Fruit fly (Drosophila melanogaster): ENCODE measurements around the gene bnk.

bnk gene

DNA sequence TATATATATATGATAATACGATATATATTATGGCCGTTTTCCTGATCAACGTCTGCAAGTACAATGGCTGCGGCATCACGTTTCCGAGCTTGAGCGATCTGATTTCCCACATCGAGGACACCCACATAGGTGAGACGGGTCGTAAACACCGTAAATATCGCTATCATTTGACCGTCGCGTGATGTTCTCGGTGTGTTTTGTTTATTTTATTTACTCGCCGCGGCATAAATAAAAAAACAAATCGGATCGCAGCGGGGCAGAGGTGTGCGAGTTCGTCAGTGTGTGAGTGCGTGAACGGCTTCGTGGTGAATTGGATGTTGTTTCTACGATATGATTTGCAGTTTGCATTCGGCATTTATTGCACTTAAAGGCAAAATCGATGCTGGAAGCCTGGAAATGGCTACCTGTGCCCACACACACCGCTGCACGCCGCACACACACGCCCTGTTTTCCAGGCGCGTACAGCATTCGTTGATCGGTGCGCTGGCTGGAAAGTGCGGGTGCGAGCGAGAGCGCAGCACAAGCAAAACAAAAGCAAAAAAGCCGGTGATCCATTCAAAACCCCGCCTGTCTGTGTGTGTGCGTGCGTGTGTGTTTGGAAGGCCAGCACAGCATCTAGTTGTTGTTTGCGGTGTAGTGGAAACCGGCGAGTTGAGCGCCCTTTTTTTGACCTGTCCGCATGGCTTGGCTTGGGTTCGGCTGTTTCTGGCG is 28.3 kb downstream of the bnk start (continued):
- TF ChIP-seq cg (GFP tag; optimal IDR thresholded peaks at IDR 0.05) (peak; percentile 95), MBD-R2 (GFP tag; IDR thresholded peaks at IDR 0.05) (no peak), TFAM (GFP tag; optimal IDR thresholded peaks at IDR 0.05) (no peak), Usf (GFP tag; optimal IDR thresholded peaks at IDR 0.05) (no peak)

DNA sequence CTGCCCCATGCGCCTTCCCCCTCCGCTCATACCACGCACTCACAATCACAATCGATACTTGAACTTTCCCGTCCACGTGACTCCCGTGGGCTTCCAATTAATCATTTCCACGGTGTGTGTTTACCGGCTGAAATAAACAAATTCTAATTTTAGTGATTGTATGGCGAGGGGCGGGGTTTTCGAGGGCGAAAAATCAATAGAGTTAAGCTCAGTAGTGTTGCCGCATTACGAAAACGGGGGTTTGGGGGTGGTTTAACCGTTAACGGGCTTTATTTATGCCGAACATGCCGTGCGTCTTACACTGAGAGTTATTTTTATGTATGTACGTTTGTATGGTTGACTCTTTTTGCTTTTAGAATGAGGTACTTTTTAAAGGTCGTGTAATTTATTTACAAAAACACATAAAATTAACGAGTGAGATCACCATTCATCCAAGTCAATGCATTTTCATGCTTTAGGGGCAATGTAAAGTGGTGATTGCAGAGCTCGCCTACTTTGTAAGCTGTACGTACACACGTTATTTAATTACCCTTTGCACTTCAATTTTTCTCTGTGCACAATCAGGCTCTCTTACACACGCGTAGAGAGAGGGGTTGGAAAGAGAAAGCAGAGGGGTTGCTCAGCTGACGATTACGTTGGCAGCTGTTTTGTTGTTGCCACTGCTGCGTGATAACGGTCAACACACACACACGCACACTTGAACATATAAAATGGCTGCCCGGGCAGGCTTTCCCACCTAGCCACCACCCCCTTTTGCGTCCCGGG is 29.1 kb downstream of the bnk start:
- TF ChIP-seq CG7928 (GFP tag; optimal IDR thresholded peaks at IDR 0.05), result peak; percentile 50
- no peak for TF ChIP-seq Hey (tag; optimal IDR thresholded peaks at IDR 0.05)
- TF ChIP-seq maf-S (GFP tag; optimal IDR thresholded peaks at IDR 0.05), result peak; percentile 84
- no peak for TF ChIP-seq tio (GFP tag; optimal IDR thresholded peaks at IDR 0.05)
- peak; percentile 83 for TF ChIP-seq D19A (tag; optimal IDR thresholded peaks at IDR 0.05)
- peak; percentile 77 for TF ChIP-seq Blimp-1 (GFP tag; optimal IDR thresholded peaks at IDR 0.05)
- TF ChIP-seq CG15601 (tag; optimal IDR thresholded peaks at IDR 0.05), result peak; percentile 69
- no peak for TF ChIP-seq CG4730 (GFP tag; IDR thresholded peaks at IDR 0.05)
- peak; percentile 37 for TF ChIP-seq p53 (GFP tag; optimal IDR thresholded peaks at IDR 0.05)
- TF ChIP-seq CG10979 (tag; optimal IDR thresholded peaks at IDR 0.05), result peak; percentile 83
- peak; percentile 64 for TF ChIP-seq kay (GFP tag; optimal IDR thresholded peaks at IDR 0.05)
- TF ChIP-seq CG6254 (GFP tag; optimal IDR thresholded peaks at IDR 0.05), result peak; percentile 79
- no peak for TF ChIP-seq CG5953 (GFP tag; IDR thresholded peaks at IDR 0.05)
- peak; percentile 61 for TF ChIP-seq CG11723 (GFP tag; optimal IDR thresholded peaks at IDR 0.05)
- peak; percentile 87 for TF ChIP-seq CG8924 (tag; optimal IDR thresholded peaks at IDR 0.05)
- TF ChIP-seq bcd (GFP tag; optimal IDR thresholded peaks at IDR 0.05), result peak; percentile 85
- TF ChIP-seq CG16815 (GFP tag; optimal IDR thresholded peaks at IDR 0.05), result peak; percentile 84
- TF ChIP-seq caup (GFP tag; optimal IDR thresholded peaks at IDR 0.05; ENCODE audit: severe bottlenecking), result peak; percentile 89
- peak; percentile 93 for TF ChIP-seq gem (tag; optimal IDR thresholded peaks at IDR 0.05)
- no peak for TF ChIP-seq ham (GFP tag; IDR thresholded peaks at IDR 0.05)
- TF ChIP-seq CG14441 (GFP tag; IDR thresholded peaks at IDR 0.05), result no peak
- TF ChIP-seq Hr3 (GFP tag; optimal IDR thresholded peaks at IDR 0.05), result peak; percentile 85
- peak; percentile 77 for TF ChIP-seq nau (GFP tag; optimal IDR thresholded peaks at IDR 0.05)
- TF ChIP-seq CG18262 (tag; optimal IDR thresholded peaks at IDR 0.05), result peak; percentile 84
- peak; percentile 52 for TF ChIP-seq Vsx1 (GFP tag; optimal IDR thresholded peaks at IDR 0.05)
- no peak for TF ChIP-seq CG7963 (GFP tag; IDR thresholded peaks at IDR 0.05; ENCODE audit: partially characterized antibody)
- peak; percentile 75 for TF ChIP-seq CG4820 (GFP tag; optimal IDR thresholded peaks at IDR 0.05)
- TF ChIP-seq gce (GFP tag; IDR thresholded peaks at IDR 0.05), result no peak
- no peak for TF ChIP-seq corto (GFP tag; optimal IDR thresholded peaks at IDR 0.05)
- peak; percentile 65 for TF ChIP-seq Fer2 (tag; optimal IDR thresholded peaks at IDR 0.05)
- TF ChIP-seq en (GFP tag; optimal IDR thresholded peaks at IDR 0.05), result peak; percentile 81
- TF ChIP-seq CG12769 (tag; optimal IDR thresholded peaks at IDR 0.05), result peak; percentile 90
- TF ChIP-seq CG17612 (GFP tag; IDR thresholded peaks at IDR 0.05), result no peak
- TF ChIP-seq ssp (GFP tag; IDR thresholded peaks at IDR 0.05), result no peak
- TF ChIP-seq CG9609 (GFP tag; optimal IDR thresholded peaks at IDR 0.05), result peak; percentile 87
- TF ChIP-seq zf30C (GFP tag; optimal IDR thresholded peaks at IDR 0.05), result peak; percentile 98
- TF ChIP-seq unc-4 (GFP tag; IDR thresholded peaks at IDR 0.05; ENCODE audit: partially characterized antibody), result no peak
- no peak for TF ChIP-seq CG7987 (GFP tag; optimal IDR thresholded peaks at IDR 0.05)
- peak; percentile 86 for TF ChIP-seq nmo (GFP tag; optimal IDR thresholded peaks at IDR 0.05)
- no peak for TF ChIP-seq sr (GFP tag; IDR thresholded peaks at IDR 0.05)
- peak; percentile 89 for TF ChIP-seq CG12219 (GFP tag; optimal IDR thresholded peaks at IDR 0.05)
- peak; percentile 85 for TF ChIP-seq dmrt11E (tag; optimal IDR thresholded peaks at IDR 0.05)
